Fruit fly (Drosophila melanogaster): ENCODE data around the gene CG43391.

The CG43391 gene

dm6 chr3L:11609153-11609809, 28.5 kb upstream of the CG43391 start, which contains the start of gene Duba (continued):
- TF ChIP-seq bcd (GFP tag; optimal IDR thresholded peaks at IDR 0.05) (no peak), schlank (tag; optimal IDR thresholded peaks at IDR 0.05) (no peak), CG14710 (tag; optimal IDR thresholded peaks at IDR 0.05) (peak; percentile 62), trem (tag; optimal IDR thresholded peaks at IDR 0.05) (peak; percentile 42), CG17612 (GFP tag; IDR thresholded peaks at IDR 0.05) (no peak), CG3407 (GFP tag; optimal IDR thresholded peaks at IDR 0.05) (no peak), grau (tag; optimal IDR thresholded peaks at IDR 0.05) (no peak), gcm (GFP tag; optimal IDR thresholded peaks at IDR 0.05) (no peak), CG2875 (GFP tag; optimal IDR thresholded peaks at IDR 0.05) (no peak), CG31365 (tag; optimal IDR thresholded peaks at IDR 0.05) (no peak), Drgx (GFP tag; IDR thresholded peaks at IDR 0.05) (no peak), sna (GFP tag; IDR thresholded peaks at IDR 0.05; ENCODE audit: partially characterized antibody) (no peak), CG9437 (GFP tag; optimal IDR thresholded peaks at IDR 0.05) (no peak), CG5180 (GFP tag; optimal IDR thresholded peaks at IDR 0.05) (no peak), bigmax (GFP tag; optimal IDR thresholded peaks at IDR 0.05) (no peak), CG6254 (GFP tag; optimal IDR thresholded peaks at IDR 0.05) (no peak), Bgb (GFP tag; IDR thresholded peaks at IDR 0.05; ENCODE audit: partially characterized antibody) (peak; percentile 29; the same call in 1 of the 2 replicates), CG10147 (GFP tag; optimal IDR thresholded peaks at IDR 0.05) (no peak), CG5953 (GFP tag; IDR thresholded peaks at IDR 0.05) (no peak), Gug (GFP tag; IDR thresholded peaks at IDR 0.05) (peak; percentile 14; the same call in 1 of the 4 replicates), MBD-R2 (GFP tag; IDR thresholded peaks at IDR 0.05) (peak; percentile 27; the same call in 1 of the 2 replicates), CG16863 (GFP tag; optimal IDR thresholded peaks at IDR 0.05) (no peak), slbo (GFP tag; IDR thresholded peaks at IDR 0.05) (peak; percentile 42; the same call in 1 of the 2 replicates), CG9215 (GFP tag; IDR thresholded peaks at IDR 0.05) (no peak), br (optimal IDR thresholded peaks at IDR 0.05) (no peak), Dref (GFP tag; IDR thresholded peaks at IDR 0.05) (no peak), Hey (tag; optimal IDR thresholded peaks at IDR 0.05) (no peak), gcm2 (GFP tag; optimal IDR thresholded peaks at IDR 0.05) (no peak), gro (GFP tag; optimal IDR thresholded peaks at IDR 0.05) (no peak), Doc3 (GFP tag; IDR thresholded peaks at IDR 0.05; ENCODE audit: partially characterized antibody) (no peak), twi (tag; optimal IDR thresholded peaks at IDR 0.05) (no peak), ham (GFP tag; IDR thresholded peaks at IDR 0.05) (no peak), CG17359 (tag; optimal IDR thresholded peaks at IDR 0.05) (no peak), Aef1 (GFP tag; IDR thresholded peaks at IDR 0.05) (no peak), zfh2 (GFP tag; optimal IDR thresholded peaks at IDR 0.05) (no peak), Doc2 (GFP tag; IDR thresholded peaks at IDR 0.05) (no peak), Hr78 (GFP tag; optimal IDR thresholded peaks at IDR 0.05) (no peak), Stat92E (GFP tag; optimal IDR thresholded peaks at IDR 0.05) (no peak), CG7963 (GFP tag; IDR thresholded peaks at IDR 0.05; ENCODE audit: partially characterized antibody) (no peak), slou (GFP tag; optimal IDR thresholded peaks at IDR 0.05) (no peak), Xbp1 (GFP tag; optimal IDR thresholded peaks at IDR 0.05) (peak; percentile 24), CG11504 (tag; optimal IDR thresholded peaks at IDR 0.05) (peak; percentile 83), emc (GFP tag; optimal IDR thresholded peaks at IDR 0.05) (no peak), Rx (GFP tag; IDR thresholded peaks at IDR 0.05) (no peak), CG12659 (GFP tag; optimal IDR thresholded peaks at IDR 0.05) (peak; percentile 39), stwl (tag; optimal IDR thresholded peaks at IDR 0.05) (peak; percentile 99), ssp (GFP tag; IDR thresholded peaks at IDR 0.05) (peak; percentile 95), CG10565 (GFP tag; optimal IDR thresholded peaks at IDR 0.05) (no peak), sens-2 (GFP tag; IDR thresholded peaks at IDR 0.05) (no peak), CG2889 (GFP tag; IDR thresholded peaks at IDR 0.05) (no peak)
